Fruit fly (Drosophila melanogaster): Measurements from ENCODE around the gene CG5199.

The CG5199 gene

DNA sequence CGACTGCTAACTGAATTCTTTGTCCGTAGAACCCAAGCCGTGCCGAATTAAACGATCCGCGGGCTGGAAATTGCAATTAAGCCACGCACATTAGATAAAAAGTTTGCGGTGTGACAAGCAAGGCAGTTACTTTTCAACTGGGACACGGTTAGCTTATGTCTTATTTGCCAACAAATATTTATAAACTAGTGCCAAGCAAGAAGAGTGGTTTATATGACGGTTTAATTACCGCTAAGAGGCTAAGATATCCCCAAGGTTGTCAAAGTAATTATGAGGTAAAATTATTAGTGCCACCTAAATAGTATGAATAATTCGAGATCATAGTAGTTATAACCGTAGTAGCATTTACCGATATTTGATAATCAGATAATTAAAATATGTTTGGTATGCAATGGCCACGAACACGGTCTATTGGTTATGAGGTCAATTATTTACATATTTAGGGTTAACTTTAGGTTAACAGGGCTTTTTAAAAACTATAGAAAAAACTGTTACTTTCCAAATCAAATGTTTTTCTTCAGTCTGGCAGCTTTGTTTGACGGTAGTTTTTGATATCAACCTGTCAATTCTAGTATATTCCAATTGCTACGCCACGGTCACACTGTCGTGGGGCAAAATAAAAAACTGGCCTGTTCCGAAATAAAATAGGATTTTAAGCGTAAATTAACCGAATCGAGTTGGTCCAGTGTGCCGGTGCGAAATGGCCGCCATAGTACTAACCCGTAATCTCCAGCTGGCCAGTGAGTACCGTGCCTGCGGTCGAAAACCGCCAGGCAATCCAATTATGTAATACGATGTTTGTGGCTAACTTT lies 42.3 kb upstream of the CG5199 start, which contains the start of gene ZnT77C (continued):
- TF ChIP-seq CG9817 (tag; optimal IDR thresholded peaks at IDR 0.05), result no peak
- no peak for TF ChIP-seq Side (GFP tag; optimal IDR thresholded peaks at IDR 0.05)
- peak; percentile 48 for TF ChIP-seq row (GFP tag; IDR thresholded peaks at IDR 0.05)
- no peak for TF ChIP-seq zfh1 (GFP tag; IDR thresholded peaks at IDR 0.05)
- TF ChIP-seq Ets65A (GFP tag), result no peak
- TF ChIP-seq CG1792 (GFP tag; optimal IDR thresholded peaks at IDR 0.05), result no peak
- no peak for TF ChIP-seq CG9727 (GFP tag; optimal IDR thresholded peaks at IDR 0.05)
- TF ChIP-seq Hsf (GFP tag; optimal IDR thresholded peaks at IDR 0.05), result no peak
- peak; percentile 54 for TF ChIP-seq Dp (GFP tag; optimal IDR thresholded peaks at IDR 0.05)
- TF ChIP-seq caup (GFP tag; optimal IDR thresholded peaks at IDR 0.05; ENCODE audit: severe bottlenecking), result no peak
- TF ChIP-seq Doc3 (GFP tag; IDR thresholded peaks at IDR 0.05; ENCODE audit: partially characterized antibody), result no peak
- TF ChIP-seq CG7928 (GFP tag; optimal IDR thresholded peaks at IDR 0.05), result no peak
- TF ChIP-seq YL-1 (GFP tag; optimal IDR thresholded peaks at IDR 0.05), result peak; percentile 32
- TF ChIP-seq dmrt99B (tag; optimal IDR thresholded peaks at IDR 0.05), result no peak
- no peak for TF ChIP-seq CG43689 (GFP tag; IDR thresholded peaks at IDR 0.05)
- TF ChIP-seq B-H2 (GFP tag; optimal IDR thresholded peaks at IDR 0.05), result peak; percentile 25
- TF ChIP-seq CG9609 (GFP tag; optimal IDR thresholded peaks at IDR 0.05), result no peak
- no peak for TF ChIP-seq Fer1 (GFP tag; optimal IDR thresholded peaks at IDR 0.05)
- TF ChIP-seq CG7786 (GFP tag; optimal IDR thresholded peaks at IDR 0.05), result no peak
- no peak for TF ChIP-seq sna (GFP tag; IDR thresholded peaks at IDR 0.05; ENCODE audit: partially characterized antibody)
- no peak for TF ChIP-seq Dad (GFP tag; optimal IDR thresholded peaks at IDR 0.05)
- peak; percentile 32 for TF ChIP-seq Med (GFP tag)
- no peak for TF ChIP-seq CG3065 (GFP tag; optimal IDR thresholded peaks at IDR 0.05)
- no peak for TF ChIP-seq eyg (GFP tag; optimal IDR thresholded peaks at IDR 0.05)
- no peak for TF ChIP-seq CG17186 (GFP tag; optimal IDR thresholded peaks at IDR 0.05)
- no peak for TF ChIP-seq Awh (GFP tag; IDR thresholded peaks at IDR 0.05)
- no peak for TF ChIP-seq CG30403 (GFP tag; optimal IDR thresholded peaks at IDR 0.05)
- TF ChIP-seq da (GFP tag; optimal IDR thresholded peaks at IDR 0.05), result no peak
- TF ChIP-seq sisA (GFP tag; IDR thresholded peaks at IDR 0.05), result no peak
- TF ChIP-seq D19A (tag; optimal IDR thresholded peaks at IDR 0.05), result no peak
- TF ChIP-seq zf30C (GFP tag; optimal IDR thresholded peaks at IDR 0.05), result no peak
- TF ChIP-seq kah (GFP tag; optimal IDR thresholded peaks at IDR 0.05), result no peak
- TF ChIP-seq ac (GFP tag; optimal IDR thresholded peaks at IDR 0.05), result no peak
- no peak for TF ChIP-seq disco-r (GFP tag; optimal IDR thresholded peaks at IDR 0.05)
- no peak for TF ChIP-seq otp (GFP tag; IDR thresholded peaks at IDR 0.05)
- no peak for TF ChIP-seq twi (tag; optimal IDR thresholded peaks at IDR 0.05)
- TF ChIP-seq CG11247 (GFP tag; IDR thresholded peaks at IDR 0.05), result no peak
- TF ChIP-seq CG13894 (tag; optimal IDR thresholded peaks at IDR 0.05), result peak; percentile 47
- TF ChIP-seq CG4730 (GFP tag; IDR thresholded peaks at IDR 0.05), result no peak
- peak in 1 of 2 experiments; percentile 97 for TF ChIP-seq Pdp1 (GFP tag; optimal IDR thresholded peaks at IDR 0.05)
- TF ChIP-seq CG30020 (tag; optimal IDR thresholded peaks at IDR 0.05), result peak; percentile 4
- TF ChIP-seq nom (GFP tag; optimal IDR thresholded peaks at IDR 0.05), result no peak
- TF ChIP-seq bcd (GFP tag; optimal IDR thresholded peaks at IDR 0.05), result no peak
- no peak for TF ChIP-seq z (GFP tag; IDR thresholded peaks at IDR 0.05)
- TF ChIP-seq cg (GFP tag; optimal IDR thresholded peaks at IDR 0.05), result no peak
- no peak for TF ChIP-seq CG31441 (GFP tag; IDR thresholded peaks at IDR 0.05)
- TF ChIP-seq CG4282 (GFP tag; optimal IDR thresholded peaks at IDR 0.05), result no peak
- peak; percentile 33 for TF ChIP-seq CG10267 (tag; optimal IDR thresholded peaks at IDR 0.05)
- TF ChIP-seq trem (tag; optimal IDR thresholded peaks at IDR 0.05), result peak; percentile 73
- no peak for TF ChIP-seq CG14441 (GFP tag; IDR thresholded peaks at IDR 0.05)
